Fruit fly (Drosophila melanogaster) whole organism, larva: ENCODE measurements around the gene CG45218.

Experiments used
- noc ChIP-seq: fragments of 200-800 bp; sonication (Bioruptor generic); optimal IDR thresholded peaks from 3 replicates; lab custom pipeline; 2019; ENCODE audit warnings: missing biosample characterization, mild to moderate bottlenecking, missing genetic modification characterization, moderate library complexity

Gene CG45218

dm6 chr3R:15242186-15243045, 48.2 kb downstream of the CG45218 start, which contains the start of the genes tefu and Hsc70-4:
Gene tefu (minus strand): TSS chr3R:15242236.
Gene Hsc70-4 (plus strand): TSS chr3R:15242687.
- no peak for TF ChIP-seq noc (tag; lab: Kevin White, UChicago)
